Worm (Caenorhabditis elegans): Measurements from ENCODE around the gene T22F3.8.
"Not testable (repeated sequence)": the region's sequence is repeated elsewhere in the genome, so short reads cannot be mapped to it uniquely, and the experiment has no call there.

T22F3.8 gene

ce11 chrV:3579795-3580194 lies 25.4 kb downstream of the T22F3.8 start (continued):
- TF ChIP-seq blmp-1 (tag; optimal IDR thresholded peaks at IDR 0.05; ENCODE audit: insufficient read depth): no peak

ce11 chrV:3579248-3579647 lies 26.0 kb downstream of the T22F3.8 start:
- TF ChIP-seq snpc-4 (tag; optimal IDR thresholded peaks at IDR 0.05) (no peak), ztf-1 (GFP tag; conservative IDR thresholded peaks at IDR 0.05) (no peak), nhr-11 (tag; optimal IDR thresholded peaks at IDR 0.05) (no peak), nhr-10 (tag; optimal IDR thresholded peaks at IDR 0.05) (no peak), F13H6.1 (tag; optimal IDR thresholded peaks at IDR 0.05) (no peak), C34F6.9 (tag; optimal IDR thresholded peaks at IDR 0.05) (peak; percentile 40), alr-1 (tag; optimal IDR thresholded peaks at IDR 0.05) (no peak), sma-3 (GFP tag; optimal IDR thresholded peaks at IDR 0.05) (no peak), crh-2 (tag; optimal IDR thresholded peaks at IDR 0.05) (no peak), blmp-1 (tag; optimal IDR thresholded peaks at IDR 0.05; ENCODE audit: insufficient read depth) (no peak), ceh-82 (tag; optimal IDR thresholded peaks at IDR 0.05) (no peak), sem-4 (tag; optimal IDR thresholded peaks at IDR 0.05) (no peak), egl-27 (tag; optimal IDR thresholded peaks at IDR 0.05) (no peak), nhr-77 (tag; optimal IDR thresholded peaks at IDR 0.05) (no peak), skn-1 (tag; optimal IDR thresholded peaks at IDR 0.05) (no peak), nhr-23 (tag; optimal IDR thresholded peaks at IDR 0.05) (no peak), lin-11 (tag; optimal IDR thresholded peaks at IDR 0.05) (peak; percentile 14), nhr-12 (tag; optimal IDR thresholded peaks at IDR 0.05) (no peak), zag-1 (tag; optimal IDR thresholded peaks at IDR 0.05) (no peak), sma-9 (GFP tag; optimal IDR thresholded peaks at IDR 0.05) (no peak), sma-9 (tag; optimal IDR thresholded peaks at IDR 0.05) (no peak), dmd-4 (tag; optimal IDR thresholded peaks at IDR 0.05) (no peak), nhr-6 (tag; optimal IDR thresholded peaks at IDR 0.05) (no peak), nhr-129 (tag; optimal IDR thresholded peaks at IDR 0.05) (peak; percentile 67), ama-1 (optimal IDR thresholded peaks at IDR 0.05) (no peak), elt-3 (tag; optimal IDR thresholded peaks at IDR 0.05) (no peak), R02D3.7 (tag; optimal IDR thresholded peaks at IDR 0.05) (no peak)

ce11 chrV:3578813-3579212 lies 26.4 kb downstream of the T22F3.8 start, which contains the start of gene pygl-1:
Gene pygl-1 (plus strand): TSS chrV:3579023.
- TF ChIP-seq lsy-2 (tag; optimal IDR thresholded peaks at IDR 0.05): peak in 1 of 2 experiments; percentile 81
- TF ChIP-seq unc-55 (GFP tag; optimal IDR thresholded peaks at IDR 0.05): no peak

- TF ChIP-seq ztf-4 (tag; optimal IDR thresholded peaks at IDR 0.05): no peak
- TF ChIP-seq nhr-10 (tag; optimal IDR thresholded peaks at IDR 0.05): no peak
- TF ChIP-seq nhr-77 (tag; optimal IDR thresholded peaks at IDR 0.05): no peak
- no peak for TF ChIP-seq nhr-21 (tag; optimal IDR thresholded peaks at IDR 0.05)
- no peak for TF ChIP-seq R02D3.7 (tag; optimal IDR thresholded peaks at IDR 0.05)
- no peak for TF ChIP-seq nhr-23 (tag; optimal IDR thresholded peaks at IDR 0.05)
- no peak for TF ChIP-seq skn-1 (tag; optimal IDR thresholded peaks at IDR 0.05)
- no peak for TF ChIP-seq lsy-2 (tag; optimal IDR thresholded peaks at IDR 0.05)
- no peak for TF ChIP-seq lin-11 (tag; optimal IDR thresholded peaks at IDR 0.05)
- TF ChIP-seq sma-9 (GFP tag; optimal IDR thresholded peaks at IDR 0.05): no peak
- TF ChIP-seq sma-9 (tag; optimal IDR thresholded peaks at IDR 0.05): no peak
- TF ChIP-seq snpc-4 (tag; optimal IDR thresholded peaks at IDR 0.05): no peak
- TF ChIP-seq aly-2 (tag; optimal IDR thresholded peaks at IDR 0.05): no peak
- TF ChIP-seq gmeb-1 (tag; optimal IDR thresholded peaks at IDR 0.05): no peak
- TF ChIP-seq nhr-237 (tag; optimal IDR thresholded peaks at IDR 0.05): no peak
These were observed 29.5 kb downstream of the T22F3.8 start, which contains the start of gene grl-27 for ce11 chrV:3575759-3576158. Gene grl-27 (minus strand): TSS chrV:3575859.

ce11 chrV:3572408-3572807 lies 32.8 kb downstream of the T22F3.8 start, which contains the start of gene F40C5.1:
Gene F40C5.1 (plus strand): TSS chrV:3572708.
- TF ChIP-seq zag-1 (tag; optimal IDR thresholded peaks at IDR 0.05); nhr-21 (tag; optimal IDR thresholded peaks at IDR 0.05); sma-9 (GFP tag; optimal IDR thresholded peaks at IDR 0.05); sma-9 (tag; optimal IDR thresholded peaks at IDR 0.05): not testable (repeated sequence)

- TF ChIP-seq ZK546.5 (tag; optimal IDR thresholded peaks at IDR 0.05); Y55F3AM.14 (GFP tag; optimal IDR thresholded peaks at IDR 0.05); sma-3 (GFP tag; optimal IDR thresholded peaks at IDR 0.05): not testable (repeated sequence)
These were observed 34.5 kb downstream of the T22F3.8 start, which contains the start of gene F40C5.2 for ce11 chrV:3570695-3571094. Gene F40C5.2 (plus strand): TSS chrV:3570995.

Data from whole organism, L2 larva.